Worm (Caenorhabditis elegans): Measurements from ENCODE around the gene B0250.5.

The B0250.5 gene

ce11 chrV:20480790-20481189 is 12.9 kb upstream of the B0250.5 start:
- TF ChIP-seq pros-1 (tag; optimal IDR thresholded peaks at IDR 0.05): no peak
- TF ChIP-seq pax-1 (tag; optimal IDR thresholded peaks at IDR 0.05): no peak
- TF ChIP-seq unc-42 (tag; optimal IDR thresholded peaks at IDR 0.05): no peak
- TF ChIP-seq dmd-4 (tag; optimal IDR thresholded peaks at IDR 0.05; ENCODE audit: borderline replicate concordance): no peak
- no peak for TF ChIP-seq lin-11 (tag; optimal IDR thresholded peaks at IDR 0.05)
- no peak for TF ChIP-seq elt-4 (tag; optimal IDR thresholded peaks at IDR 0.05)
- no peak for TF ChIP-seq hlh-30 (tag; optimal IDR thresholded peaks at IDR 0.05; ENCODE audit: insufficient read depth)
- TF ChIP-seq lim-6 (tag; optimal IDR thresholded peaks at IDR 0.05): no peak
- no peak for TF ChIP-seq elt-2 (tag; optimal IDR thresholded peaks at IDR 0.05)
- no peak for TF ChIP-seq ceh-22 (tag; optimal IDR thresholded peaks at IDR 0.05)
- TF ChIP-seq ceh-45 (GFP tag; IDR thresholded peaks at IDR 0.05): no peak
- no peak for TF ChIP-seq fax-1 (tag; optimal IDR thresholded peaks at IDR 0.05)

ce11 chrV:20485285-20485684 is 8.4 kb upstream of the B0250.5 start, which contains the start of gene dhcr-7:
Gene dhcr-7, minus strand, starts transcription at chrV:20485385.
- no peak for TF ChIP-seq ceh-19 (GFP tag; optimal IDR thresholded peaks at IDR 0.05)
- TF ChIP-seq odd-2 (tag; optimal IDR thresholded peaks at IDR 0.05): no peak
- no peak for TF ChIP-seq unc-86 (tag; optimal IDR thresholded peaks at IDR 0.05)
- no peak for TF ChIP-seq pag-3 (tag; optimal IDR thresholded peaks at IDR 0.05; ENCODE audit: borderline replicate concordance)
- TF ChIP-seq eyg-1 (tag; optimal IDR thresholded peaks at IDR 0.05): no peak
- TF ChIP-seq che-1 (tag; optimal IDR thresholded peaks at IDR 0.05): no peak
- no peak for TF ChIP-seq madf-2 (tag; optimal IDR thresholded peaks at IDR 0.05)
- no peak for TF ChIP-seq unc-55 (GFP tag; optimal IDR thresholded peaks at IDR 0.05)
- TF ChIP-seq nhr-232 (tag; optimal IDR thresholded peaks at IDR 0.05): no peak
- no peak for TF ChIP-seq pax-1 (tag; optimal IDR thresholded peaks at IDR 0.05)
- TF ChIP-seq hlh-6 (tag; optimal IDR thresholded peaks at IDR 0.05): no peak
- TF ChIP-seq ceh-48 (tag; optimal IDR thresholded peaks at IDR 0.05): no peak
- TF ChIP-seq ref-2 (tag; optimal IDR thresholded peaks at IDR 0.05): no peak
- TF ChIP-seq ceh-14 (tag; optimal IDR thresholded peaks at IDR 0.05): no peak
- no peak for TF ChIP-seq sox-2 (GFP tag; IDR thresholded peaks at IDR 0.05)
- TF ChIP-seq ceh-6 (GFP tag; optimal IDR thresholded peaks at IDR 0.05): no peak

ce11 chrV:20486549-20486948 is 7.2 kb upstream of the B0250.5 start:
- TF ChIP-seq dmd-4 (tag; optimal IDR thresholded peaks at IDR 0.05; ENCODE audit: borderline replicate concordance) (no peak), nhr-232 (tag; optimal IDR thresholded peaks at IDR 0.05) (no peak), ceh-18 (tag; optimal IDR thresholded peaks at IDR 0.05) (peak; percentile 9), hlh-8 (tag; optimal IDR thresholded peaks at IDR 0.05) (peak; percentile 53), che-1 (tag; optimal IDR thresholded peaks at IDR 0.05) (no peak), madf-2 (tag; optimal IDR thresholded peaks at IDR 0.05) (no peak), pag-3 (tag; optimal IDR thresholded peaks at IDR 0.05; ENCODE audit: borderline replicate concordance) (no peak), hlh-30 (tag; optimal IDR thresholded peaks at IDR 0.05; ENCODE audit: insufficient read depth) (no peak), npax-4 (tag; optimal IDR thresholded peaks at IDR 0.05) (no peak), pax-1 (tag; optimal IDR thresholded peaks at IDR 0.05) (no peak), rnt-1 (tag; optimal IDR thresholded peaks at IDR 0.05) (no peak)

DNA sequence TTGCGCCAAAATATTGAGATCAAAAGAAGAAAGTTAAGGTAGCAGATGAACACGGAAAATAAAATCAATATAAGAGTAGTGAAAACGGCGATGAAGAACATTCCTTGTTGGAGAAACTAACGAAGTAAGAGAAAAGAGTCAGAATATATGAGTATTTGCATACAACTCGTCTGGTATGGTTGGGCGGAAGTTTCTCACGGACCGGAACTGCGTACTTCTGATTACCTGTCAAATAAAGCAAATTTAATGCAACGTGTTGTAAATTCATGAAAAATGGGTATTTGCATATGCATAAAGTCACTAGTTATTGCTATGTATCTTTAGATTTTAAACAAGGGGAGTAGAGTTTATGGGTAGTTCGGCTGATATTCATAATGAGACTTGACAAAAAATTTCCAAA is 4.6 kb upstream of the B0250.5 start, which contains the start of gene srbc-78:
Gene srbc-78 (minus strand): TSS at position 101 of the 400 bp plus-strand sequence.
- TF ChIP-seq ama-1 (optimal IDR thresholded peaks at IDR 0.05) (no peak), zip-5 (tag; optimal IDR thresholded peaks at IDR 0.05) (no peak), K09A11.1 (tag; optimal IDR thresholded peaks at IDR 0.05; ENCODE audit: insufficient read depth) (no peak), tbx-2 (tag; optimal IDR thresholded peaks at IDR 0.05) (no peak), fkh-6 (tag; optimal IDR thresholded peaks at IDR 0.05) (no peak), sox-2 (GFP tag; IDR thresholded peaks at IDR 0.05) (no peak), nfya-1 (tag; optimal IDR thresholded peaks at IDR 0.05) (no peak), unc-55 (GFP tag; optimal IDR thresholded peaks at IDR 0.05) (no peak), eyg-1 (tag; optimal IDR thresholded peaks at IDR 0.05) (no peak)

All from whole organism, late embryonic.